Fruit fly (Drosophila melanogaster): ENCODE results near the gene CG3437.

The CG3437 gene

dm6 chr3L:9410030-9410589 lies 47.4 kb downstream of the CG3437 start:
- TF ChIP-seq tj (GFP tag; optimal IDR thresholded peaks at IDR 0.05) (no peak), CG1620 (GFP tag; optimal IDR thresholded peaks at IDR 0.05) (no peak), CG5204 (GFP tag; optimal IDR thresholded peaks at IDR 0.05) (no peak), bab1 (GFP tag; optimal IDR thresholded peaks at IDR 0.05) (no peak), Clk (GFP tag; optimal IDR thresholded peaks at IDR 0.05) (no peak), CG33017 (tag; optimal IDR thresholded peaks at IDR 0.05) (no peak), Hr96 (GFP tag; optimal IDR thresholded peaks at IDR 0.05) (no peak), ovo (GFP tag; optimal IDR thresholded peaks at IDR 0.05) (no peak), CG7045 (GFP tag; optimal IDR thresholded peaks at IDR 0.05) (no peak), CG12768 (GFP tag; optimal IDR thresholded peaks at IDR 0.05) (no peak), pad (GFP tag; optimal IDR thresholded peaks at IDR 0.05) (no peak), CG14711 (tag; optimal IDR thresholded peaks at IDR 0.05) (no peak), Crg-1 (GFP tag; optimal IDR thresholded peaks at IDR 0.05) (no peak), CG7101 (tag; optimal IDR thresholded peaks at IDR 0.05) (no peak), cnc (optimal IDR thresholded peaks at IDR 0.05) (no peak), CG11617 (GFP tag; optimal IDR thresholded peaks at IDR 0.05) (no peak), Mnt (GFP tag; optimal IDR thresholded peaks at IDR 0.05) (no peak), kay (GFP tag; ENCODE audit: borderline replicate concordance) (no peak)

Data from whole organism, adult.